Worm (Caenorhabditis elegans) whole organism, L4 larva: ENCODE results near the gene let-2.

Source experiments
- aly-2 ChIP-seq: sonication (generic microtip); optimal IDR thresholded peaks from 2 replicates; lab custom pipeline; 2018; ENCODE audit warnings: missing biosample characterization, missing genetic modification characterization
- daf-12 ChIP-seq: fragments of 150-350 bp; optimal IDR thresholded peaks from 2 replicates; lab custom pipeline; 2014; ENCODE audit warnings: missing biosample characterization, missing genetic modification reagents, missing genetic modification characterization
- dmd-8 ChIP-seq: fragments of 200-800 bp; sonication (Bioruptor generic); IDR thresholded peaks from 2 replicates; pipeline ENCODE4 v1.3.6; 2022; ENCODE audit warnings: missing genetic modification characterization, missing compliant biosample characterization
- jun-1 ChIP-seq: fragments of 150-350 bp; optimal IDR thresholded peaks from 2 replicates; lab custom pipeline; 2014; ENCODE audit warnings: missing biosample characterization, missing genetic modification reagents, missing genetic modification characterization
- mdl-1 ChIP-seq, 2 experiments: fragments of 150-350 bp in 1 of 2; sonication (generic microtip) in 1 of 2; optimal IDR thresholded peaks; 2 replicates each; lab custom pipeline; 2014 to 2017; ENCODE audit warnings: missing biosample characterization in 2 of 2, missing genetic modification characterization in 2 of 2
- nhr-102 ChIP-seq: sonication (generic microtip); optimal IDR thresholded peaks from 2 replicates; lab custom pipeline; 2016; ENCODE audit warnings: mild to moderate bottlenecking, missing genetic modification characterization, moderate library complexity, missing compliant biosample characterization
- nhr-237 ChIP-seq: sonication (generic microtip); optimal IDR thresholded peaks from 2 replicates; lab custom pipeline; 2017; ENCODE audit warnings: missing biosample characterization, missing genetic modification characterization
- nhr-76 ChIP-seq: fragments of 150-350 bp; optimal IDR thresholded peaks from 2 replicates; lab custom pipeline; 2014; ENCODE audit warnings: missing biosample characterization, missing genetic modification characterization
- pha-4 ChIP-seq, 2 experiments: fragments of 150-350 bp in 1 of 2; fragments of 200-800 bp in 1 of 2; sonication (Bioruptor generic) in 1 of 2; IDR thresholded peaks in 1 of 2; optimal IDR thresholded peaks in 1 of 2; 2 replicates each; pipeline versions ENCODE4 v1.3.6 to Lab custom; 2014 to 2022; ENCODE audit warnings: missing genetic modification characterization in 2 of 2, missing genetic modification reagents in 2 of 2, missing biosample characterization in 1 of 2, missing compliant biosample characterization in 1 of 2
- pqm-1 ChIP-seq: sonication (generic microtip); optimal IDR thresholded peaks from 2 replicates; lab custom pipeline; 2017; ENCODE audit warnings: missing biosample characterization, missing genetic modification characterization

ce11 chrX:16345296-16345695 lies 43.8 kb downstream of the let-2 start:
- TF ChIP-seq nhr-76, result no peak
- TF ChIP-seq dmd-8 (GFP tag; lab: Robert Waterston, UW), result no peak
- TF ChIP-seq mdl-1 (tag; optimal IDR thresholded peaks at IDR 0.05; lab: Kevin White, UChicago), result no peak
- TF ChIP-seq jun-1 (tag; lab: Kevin White, UChicago), result no peak
- no peak for TF ChIP-seq aly-2 (tag; lab: Kevin White, UChicago)
- no peak for TF ChIP-seq pha-4 (GFP tag; IDR thresholded peaks at IDR 0.05; lab: Robert Waterston, UW)
- TF ChIP-seq pha-4 (tag; optimal IDR thresholded peaks at IDR 0.05; lab: Kevin White, UChicago), result no peak
- no peak for TF ChIP-seq nhr-237 (tag; lab: Kevin White, UChicago)
- no peak for TF ChIP-seq daf-12 (tag; lab: Kevin White, UChicago)
- no peak for TF ChIP-seq nhr-102 (tag; lab: Kevin White, UChicago)
- no peak for TF ChIP-seq pqm-1
